Worm (Caenorhabditis elegans): ENCODE measurements around the gene rab-28.

Gene rab-28

ce11 chrIV:9263812-9264320 lies 20.1 kb upstream of the rab-28 start, which contains the start of gene flh-1:
Gene flh-1 (minus strand): TSS chrIV:9264270.
- TF ChIP-seq zag-1 (tag; optimal IDR thresholded peaks at IDR 0.05) (no peak), egl-43 (GFP tag; IDR thresholded peaks at IDR 0.05) (0 out of 2 replicates have a peak, but pooled peaks have one; percentile 34), mdt-29 (GFP tag; IDR thresholded peaks at IDR 0.05) (no peak), Y105C5A.15 (GFP tag; IDR thresholded peaks at IDR 0.05) (no peak), ceh-20 (GFP tag; IDR thresholded peaks at IDR 0.05) (no peak), rbr-2 (tag; optimal IDR thresholded peaks at IDR 0.05) (no peak), ama-1 (optimal IDR thresholded peaks at IDR 0.05) (no peak), madf-5 (GFP tag; IDR thresholded peaks at IDR 0.05) (0 out of 4 replicates have a peak, but pooled peaks of 1 of the 2 experiments have one; percentile 23), unc-130 (GFP tag; optimal IDR thresholded peaks at IDR 0.05) (no peak), set-16 (GFP tag; IDR thresholded peaks at IDR 0.05) (0 out of 2 replicates have a peak, but pooled peaks have one; percentile 42), pha-4 (GFP tag; IDR thresholded peaks at IDR 0.05) (no peak), pha-4 (tag; optimal IDR thresholded peaks at IDR 0.05) (no peak)

ce11 chrIV:9262295-9262694 lies 18.5 kb upstream of the rab-28 start:
- TF ChIP-seq lir-3 (tag; optimal IDR thresholded peaks at IDR 0.05) (no peak), nhr-10 (tag; optimal IDR thresholded peaks at IDR 0.05) (no peak), spr-1 (tag; optimal IDR thresholded peaks at IDR 0.05) (no peak), attf-4 (tag; optimal IDR thresholded peaks at IDR 0.05) (no peak), rbr-2 (tag; optimal IDR thresholded peaks at IDR 0.05) (no peak), unc-62 (GFP tag; optimal IDR thresholded peaks at IDR 0.05 in 1 of 2) (peak in 1 of 2 experiments; percentile 92), unc-62 (tag; optimal IDR thresholded peaks at IDR 0.05) (no peak), snpc-4 (tag; optimal IDR thresholded peaks at IDR 0.05) (no peak), dmd-8 (GFP tag; IDR thresholded peaks at IDR 0.05) (no peak), hlh-11 (tag; optimal IDR thresholded peaks at IDR 0.05) (no peak), Y5F2A.4 (GFP tag; optimal IDR thresholded peaks at IDR 0.05) (no peak), egl-27 (tag; optimal IDR thresholded peaks at IDR 0.05) (no peak), lin-15B (tag; optimal IDR thresholded peaks at IDR 0.05) (no peak), aha-1 (tag) (peak; percentile 1), mxl-3 (GFP tag; optimal IDR thresholded peaks at IDR 0.05) (no peak), vab-7 (GFP tag; IDR thresholded peaks at IDR 0.05) (no peak)

DNA sequence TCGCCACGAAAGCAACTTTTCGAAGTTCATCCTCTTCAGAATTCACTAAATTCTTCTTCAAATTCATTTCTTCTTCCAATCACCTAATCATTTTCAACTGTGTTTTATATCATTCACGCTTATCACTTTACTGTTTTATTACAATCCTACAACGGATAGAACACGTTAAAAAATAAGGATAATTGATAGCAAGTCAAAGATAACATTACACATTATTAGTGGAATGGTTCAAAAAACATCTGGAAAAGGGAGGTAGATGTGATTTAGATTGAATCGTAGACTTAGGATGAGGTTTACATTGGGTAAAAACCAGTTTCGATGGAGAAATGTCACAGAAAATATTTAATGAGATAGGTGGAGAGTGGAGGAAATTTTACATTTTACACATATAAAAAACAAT lies 17.9 kb upstream of the rab-28 start, which contains the start of gene col-120:
col-120 (minus strand) TSS at position 101 of the 400 bp plus-strand sequence.
- TF ChIP-seq pha-4 (GFP tag; IDR thresholded peaks at IDR 0.05) (no peak), pha-4 (tag; optimal IDR thresholded peaks at IDR 0.05) (no peak), unc-62 (GFP tag; optimal IDR thresholded peaks at IDR 0.05 in 1 of 2) (peak in 1 of 2 experiments; percentile 55), unc-62 (tag; optimal IDR thresholded peaks at IDR 0.05) (no peak), saeg-2 (GFP tag; IDR thresholded peaks at IDR 0.05) (no peak), nhr-48 (tag; optimal IDR thresholded peaks at IDR 0.05) (peak; percentile 22)

DNA sequence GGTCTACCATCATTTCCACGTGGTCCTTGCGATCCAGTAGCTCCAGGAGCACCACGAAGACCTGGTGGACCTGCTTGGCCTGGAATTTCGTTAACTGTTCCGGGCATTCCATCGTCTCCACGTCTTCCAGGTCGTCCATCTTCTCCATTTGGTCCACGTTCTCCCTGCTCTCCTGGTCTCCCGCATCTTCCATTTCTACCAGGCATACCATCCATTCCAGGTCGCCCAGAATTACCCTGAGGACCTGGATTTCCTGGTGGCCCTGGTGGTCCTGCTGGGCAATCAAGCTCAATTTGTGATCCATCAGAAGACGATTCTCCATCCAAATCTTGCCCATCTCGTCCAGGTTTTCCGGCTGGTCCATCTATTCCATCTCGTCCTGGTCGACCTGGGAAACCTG lies 17.0 kb upstream of the rab-28 start:
- peak; percentile 69 for TF ChIP-seq set-16 (GFP tag; IDR thresholded peaks at IDR 0.05)
- peak; percentile 55; the same call in 1 of the 2 replicates for TF ChIP-seq snpc-1.2 (GFP tag; IDR thresholded peaks at IDR 0.05)
- no peak for TF ChIP-seq ceh-20 (GFP tag; IDR thresholded peaks at IDR 0.05)
- TF ChIP-seq madf-5 (GFP tag; IDR thresholded peaks at IDR 0.05): no peak
- no peak for TF ChIP-seq vab-7 (GFP tag; IDR thresholded peaks at IDR 0.05)
- TF ChIP-seq gei-8 (GFP tag; optimal IDR thresholded peaks at IDR 0.05): no peak

ce11 chrIV:9260334-9260733 lies 16.5 kb upstream of the rab-28 start:
- TF ChIP-seq mep-1 (tag; optimal IDR thresholded peaks at IDR 0.05) (no peak), saeg-2 (GFP tag; IDR thresholded peaks at IDR 0.05) (no peak), nhr-42 (GFP tag; IDR thresholded peaks at IDR 0.05) (no peak), zfp-2 (tag; optimal IDR thresholded peaks at IDR 0.05) (no peak), Y75B8A.6 (GFP tag; IDR thresholded peaks at IDR 0.05) (no peak), dpl-1 (GFP tag; optimal IDR thresholded peaks at IDR 0.05) (peak; percentile 24), aly-2 (tag; optimal IDR thresholded peaks at IDR 0.05) (no peak), F49E8.2 (tag; optimal IDR thresholded peaks at IDR 0.05; ENCODE audit: borderline replicate concordance) (no peak), F37D6.2 (tag; optimal IDR thresholded peaks at IDR 0.05) (no peak), hmg-1.1 (GFP tag; IDR thresholded peaks at IDR 0.05) (no peak), Y5F2A.4 (GFP tag; optimal IDR thresholded peaks at IDR 0.05) (no peak), mxl-3 (GFP tag; optimal IDR thresholded peaks at IDR 0.05) (no peak), jun-1 (tag; optimal IDR thresholded peaks at IDR 0.05) (no peak), arid-1 (GFP tag; conservative IDR thresholded peaks at IDR 0.05) (no peak), ZK546.5 (tag; optimal IDR thresholded peaks at IDR 0.05) (no peak), pha-4 (GFP tag; IDR thresholded peaks at IDR 0.05) (no peak), pha-4 (tag; optimal IDR thresholded peaks at IDR 0.05) (no peak), nhr-6 (tag; optimal IDR thresholded peaks at IDR 0.05) (no peak), aha-1 (tag) (peak; percentile 83), spr-3 (GFP tag; optimal IDR thresholded peaks at IDR 0.05) (no peak)

Measured in whole organism, L4 larva.